Fruit fly (Drosophila melanogaster) whole organism, adult: ENCODE results near the gene CG33490.
A peak's percentile ranks its signal among the peaks of the same experiment; 100 is the strongest.

Experiments used
- CG11617 ChIP-seq: fragments of 200-800 bp; sonication (Bioruptor generic); optimal IDR thresholded peaks from 2 replicates; lab custom pipeline; 2017; ENCODE audit warnings: mild to moderate bottlenecking, missing biosample characterization, missing genetic modification reagents, missing genetic modification characterization
- CG12768 ChIP-seq: fragments of 200-800 bp; sonication (Bioruptor generic); optimal IDR thresholded peaks from 2 replicates; lab custom pipeline; 2017; ENCODE audit warnings: missing biosample characterization, missing genetic modification characterization, mild to moderate bottlenecking, moderate library complexity, missing genetic modification reagents
- CG14711 ChIP-seq: fragments of 200-800 bp; sonication (Bioruptor generic); optimal IDR thresholded peaks from 2 replicates; lab custom pipeline; 2018; ENCODE audit warnings: missing biosample characterization, mild to moderate bottlenecking, missing genetic modification characterization, moderate library complexity
- CG1620 ChIP-seq: fragments of 200-800 bp; sonication (Bioruptor generic); optimal IDR thresholded peaks from 2 replicates; lab custom pipeline; 2016; ENCODE audit warnings: missing biosample characterization, missing genetic modification characterization
- CG33017 ChIP-seq: fragments of 200-800 bp; sonication (Bioruptor generic); optimal IDR thresholded peaks from 2 replicates; lab custom pipeline; 2018; ENCODE audit warnings: missing biosample characterization, mild to moderate bottlenecking, missing genetic modification characterization, moderate library complexity
- CG5204 ChIP-seq: fragments of 200-800 bp; sonication (Bioruptor generic); optimal IDR thresholded peaks from 2 replicates; lab custom pipeline; 2016; ENCODE audit warnings: missing biosample characterization, missing genetic modification characterization
- CG7045 ChIP-seq: fragments of 200-800 bp; sonication (Bioruptor generic); optimal IDR thresholded peaks from 2 replicates; lab custom pipeline; 2017; ENCODE audit warnings: missing biosample characterization, mild to moderate bottlenecking, missing genetic modification characterization
- CG7101 ChIP-seq: fragments of 200-800 bp; sonication (Bioruptor generic); optimal IDR thresholded peaks from 2 replicates; lab custom pipeline; 2018; ENCODE audit warnings: missing biosample characterization, mild to moderate bottlenecking, missing genetic modification characterization, moderate library complexity
- Clk ChIP-seq: fragments of 200-800 bp; sonication (Bioruptor generic); optimal IDR thresholded peaks from 2 replicates; lab custom pipeline; 2017; ENCODE audit warnings: missing biosample characterization, missing genetic modification characterization
- Crg-1 ChIP-seq: fragments of 200-800 bp; sonication (Bioruptor generic); optimal IDR thresholded peaks from 2 replicates; lab custom pipeline; 2016; ENCODE audit warnings: missing biosample characterization, missing genetic modification characterization
- Hr96 ChIP-seq: fragments of 200-800 bp; sonication (Bioruptor generic); optimal IDR thresholded peaks from 2 replicates; lab custom pipeline; 2016; ENCODE audit warnings: missing biosample characterization, missing genetic modification characterization
- Mnt ChIP-seq: fragments of 200-800 bp; sonication (Bioruptor generic); optimal IDR thresholded peaks from 2 replicates; lab custom pipeline; 2016; ENCODE audit warnings: missing biosample characterization, mild to moderate bottlenecking, missing genetic modification characterization
- bab1 ChIP-seq: fragments of 200-800 bp; sonication (Bioruptor generic); optimal IDR thresholded peaks from 3 replicates; lab custom pipeline; 2019; ENCODE audit warnings: missing biosample characterization, mild to moderate bottlenecking, missing genetic modification characterization, moderate library complexity
- cic ChIP-seq: fragments of 200-800 bp; sonication (Bioruptor generic); optimal IDR thresholded peaks from 2 replicates; lab custom pipeline; 2017; ENCODE audit warnings: missing biosample characterization, mild to moderate bottlenecking, missing genetic modification characterization, moderate library complexity
- cnc ChIP-seq, 2 experiments: fragments of >200 bp; optimal IDR thresholded peaks; 2 replicates each; lab custom pipeline; 2017
- kay ChIP-seq: fragments of 200-800 bp; sonication (Bioruptor generic); peaks from one replicate; lab custom pipeline; 2016; ENCODE audit warnings: missing biosample characterization, missing genetic modification characterization, borderline replicate concordance
- ovo ChIP-seq: fragments of 200-800 bp; sonication (Bioruptor generic); optimal IDR thresholded peaks from 2 replicates; lab custom pipeline; 2016; ENCODE audit warnings: missing biosample characterization, missing genetic modification characterization
- pad ChIP-seq: fragments of 200-800 bp; sonication (Bioruptor generic); optimal IDR thresholded peaks from 3 replicates; lab custom pipeline; 2017; ENCODE audit warnings: missing biosample characterization, missing genetic modification characterization, mild to moderate bottlenecking, moderate library complexity, missing genetic modification reagents
- tj ChIP-seq: fragments of 200-800 bp; sonication (Bioruptor generic); optimal IDR thresholded peaks from 3 replicates; lab custom pipeline; 2017; ENCODE audit warnings: missing biosample characterization, mild to moderate bottlenecking, missing genetic modification characterization, moderate library complexity
- toe ChIP-seq: fragments of 200-800 bp; sonication (Bioruptor generic); optimal IDR thresholded peaks from 2 replicates; lab custom pipeline; 2016; ENCODE audit warnings: missing biosample characterization, missing genetic modification characterization

The CG33490 gene

dm6 chr3L:11533704-11534319 is 40.7 kb downstream of the CG33490 start:
- TF ChIP-seq CG1620 (GFP tag; lab: Kevin White, UChicago) (no peak), Crg-1 (GFP tag; lab: Kevin White, UChicago) (no peak)

dm6 chr3L:11531994-11532732 is 42.3 kb downstream of the CG33490 start:
- TF ChIP-seq Mnt (no peak), tj (GFP tag; lab: Kevin White, UChicago) (peak; percentile 47)

dm6 chr3L:11531300-11531699 is 43.2 kb downstream of the CG33490 start:
- no peak for TF ChIP-seq CG7045 (GFP tag; lab: Kevin White, UChicago)
- no peak for TF ChIP-seq CG14711
- TF ChIP-seq CG11617 (GFP tag; lab: Kevin White, UChicago) = no peak
- TF ChIP-seq ovo (GFP tag; lab: Kevin White, UChicago) = no peak
- TF ChIP-seq kay (GFP tag; lab: Kevin White, UChicago) = peak; percentile 23
- no peak for TF ChIP-seq pad (GFP tag; lab: Kevin White, UChicago)
- no peak for TF ChIP-seq CG1620 (GFP tag; lab: Kevin White, UChicago)
- TF ChIP-seq toe (GFP tag; lab: Kevin White, UChicago) = no peak
- no peak for TF ChIP-seq CG7101 (tag; lab: Kevin White, UChicago)
- TF ChIP-seq CG5204 (GFP tag; lab: Kevin White, UChicago) = no peak
- TF ChIP-seq CG12768 (GFP tag; lab: Kevin White, UChicago) = peak; percentile 69
- no peak for TF ChIP-seq bab1 (GFP tag; lab: Kevin White, UChicago)
- TF ChIP-seq Hr96 (GFP tag; lab: Kevin White, UChicago) = no peak
- TF ChIP-seq CG33017 (tag; lab: Kevin White, UChicago) = peak; percentile 30
- TF ChIP-seq cic = peak; percentile 79
- no peak for TF ChIP-seq cnc (optimal IDR thresholded peaks at IDR 0.05; lab: Kevin White, UChicago)
- peak; percentile 4 for TF ChIP-seq Clk
- TF ChIP-seq Mnt = peak; percentile 22
- TF ChIP-seq tj (GFP tag; lab: Kevin White, UChicago) = no peak
- TF ChIP-seq Crg-1 (GFP tag; lab: Kevin White, UChicago) = no peak

- TF ChIP-seq CG33017 (tag; lab: Kevin White, UChicago) = no peak
- TF ChIP-seq Mnt = no peak
- no peak for TF ChIP-seq tj (GFP tag; lab: Kevin White, UChicago)
- TF ChIP-seq bab1 (GFP tag; lab: Kevin White, UChicago) = no peak
- TF ChIP-seq CG14711 = no peak
- no peak for TF ChIP-seq toe (GFP tag; lab: Kevin White, UChicago)
- TF ChIP-seq CG1620 (GFP tag; lab: Kevin White, UChicago) = no peak
- no peak for TF ChIP-seq CG12768 (GFP tag; lab: Kevin White, UChicago)
- no peak for TF ChIP-seq Hr96 (GFP tag; lab: Kevin White, UChicago)
- no peak for TF ChIP-seq cic
- no peak for TF ChIP-seq CG7101 (tag; lab: Kevin White, UChicago)
These were observed 44.1 kb downstream of the CG33490 start for dm6 chr3L:11530370-11530769.

dm6 chr3L:11529707-11530106 is 44.8 kb downstream of the CG33490 start:
- TF ChIP-seq Clk (no peak), cic (peak; percentile 43)

dm6 chr3L:11528397-11528923 is 46.0 kb downstream of the CG33490 start:
- TF ChIP-seq toe (GFP tag; lab: Kevin White, UChicago) (no peak), Clk (no peak), CG7045 (GFP tag; lab: Kevin White, UChicago) (peak; percentile 53), Crg-1 (GFP tag; lab: Kevin White, UChicago) (peak; percentile 39), Hr96 (GFP tag; lab: Kevin White, UChicago) (no peak), ovo (GFP tag; lab: Kevin White, UChicago) (peak; percentile 38), bab1 (GFP tag; lab: Kevin White, UChicago) (no peak), CG14711 (no peak), pad (GFP tag; lab: Kevin White, UChicago) (no peak), cnc (optimal IDR thresholded peaks at IDR 0.05; lab: Kevin White, UChicago) (no peak), kay (GFP tag; lab: Kevin White, UChicago) (no peak), tj (GFP tag; lab: Kevin White, UChicago) (no peak), CG12768 (GFP tag; lab: Kevin White, UChicago) (peak; percentile 46), CG1620 (GFP tag; lab: Kevin White, UChicago) (no peak), Mnt (peak; percentile 33), CG7101 (tag; lab: Kevin White, UChicago) (peak; percentile 37), cic (peak; percentile 57), CG33017 (tag; lab: Kevin White, UChicago) (peak; percentile 8), CG11617 (GFP tag; lab: Kevin White, UChicago) (no peak), CG5204 (GFP tag; lab: Kevin White, UChicago) (no peak)
